Worm (Caenorhabditis elegans) whole organism, young adult: ENCODE measurements around the gene cnc-1.
A peak's percentile ranks its signal among the peaks of the same experiment; 100 is the strongest.

Source experiments
- C17E4.6 ChIP-seq: fragments of 200-800 bp; sonication (Bioruptor generic); IDR thresholded peaks from 2 replicates; pipeline ENCODE4 v1.3.6; 2022; ENCODE audit warnings: missing genetic modification reagents, missing genetic modification characterization, missing compliant biosample characterization
- F23B12.7 ChIP-seq: sonication (generic microtip); optimal IDR thresholded peaks from 2 replicates; lab custom pipeline; 2017; ENCODE audit warnings: missing genetic modification characterization, mild to moderate bottlenecking, missing compliant biosample characterization, antibody characterized with exemption, moderate library complexity; ENCODE audit not compliant: insufficient read depth
- F49E8.2 ChIP-seq: sonication (generic microtip); optimal IDR thresholded peaks from 3 replicates; lab custom pipeline; 2017; ENCODE audit warnings: missing genetic modification characterization, mild to moderate bottlenecking, missing compliant biosample characterization, antibody characterized with exemption, moderate library complexity; ENCODE audit not compliant: insufficient read depth
- F55B11.4 ChIP-seq: sonication (generic microtip); optimal IDR thresholded peaks from 2 replicates; lab custom pipeline; 2016; ENCODE audit warnings: missing compliant biosample characterization, missing genetic modification characterization, borderline replicate concordance; ENCODE audit not compliant: insufficient read depth
- F57A8.1 ChIP-seq: fragments of 200-800 bp; sonication (Bioruptor generic); optimal IDR thresholded peaks from 2 replicates; lab custom pipeline; 2018; ENCODE audit warnings: mild to moderate bottlenecking, missing genetic modification characterization, moderate library complexity, missing compliant biosample characterization
- T07F8.4 ChIP-seq: sonication (generic microtip); optimal IDR thresholded peaks from 2 replicates; lab custom pipeline; 2016; ENCODE audit warnings: mild to moderate bottlenecking, missing genetic modification characterization, moderate library complexity, missing compliant biosample characterization
- T26A5.8 ChIP-seq: sonication (generic microtip); optimal IDR thresholded peaks from 2 replicates; lab custom pipeline; 2016; ENCODE audit warnings: missing genetic modification characterization, missing compliant biosample characterization
- Y53F4B.3 ChIP-seq: fragments of 200-800 bp; sonication (Bioruptor generic); IDR thresholded peaks from 2 replicates; pipeline ENCODE4 v1.3.6; 2022; ENCODE audit warnings: missing genetic modification reagents, missing genetic modification characterization, missing compliant biosample characterization
- Y79H2A.3 ChIP-seq: fragments of 200-800 bp; sonication (Bioruptor generic); conservative IDR thresholded peaks from 2 replicates; pipeline ENCODE4 v1.3.6; 2022; ENCODE audit warnings: missing genetic modification reagents, missing genetic modification characterization, missing compliant biosample characterization
- ama-1 ChIP-seq, 3 experiments: fragments of 150-350 bp in 1 of 3; sonication (generic microtip) in 2 of 3; optimal IDR thresholded peaks; 2 replicates each; lab custom pipeline; 2014 to 2018; ENCODE audit warnings: missing biosample characterization in 2 of 3, missing genetic modification characterization in 2 of 3, missing genetic modification reagents in 2 of 3
- aptf-2 ChIP-seq: fragments of 200-800 bp; sonication (Bioruptor generic); conservative IDR thresholded peaks from 2 replicates; pipeline ENCODE4 v1.3.6; 2022; ENCODE audit warnings: missing genetic modification reagents, missing genetic modification characterization, missing compliant biosample characterization
- athp-1 ChIP-seq: sonication (generic microtip); optimal IDR thresholded peaks from 2 replicates; lab custom pipeline; 2017; ENCODE audit warnings: mild to moderate bottlenecking, missing genetic modification characterization, missing compliant biosample characterization
- attf-3 ChIP-seq: fragments of 200-800 bp; sonication (Bioruptor generic); conservative IDR thresholded peaks from 2 replicates; pipeline ENCODE4 v1.3.6; 2022; ENCODE audit warnings: missing genetic modification reagents, missing genetic modification characterization, missing compliant biosample characterization
- attf-6 ChIP-seq: fragments of 200-800 bp; sonication (Bioruptor generic); IDR thresholded peaks from 2 replicates; pipeline ENCODE4 v1.3.6; 2022; ENCODE audit warnings: missing genetic modification reagents, missing genetic modification characterization, missing compliant biosample characterization
- bed-1 ChIP-seq: fragments of 200-800 bp; sonication (Bioruptor generic); IDR thresholded peaks from 2 replicates; pipeline ENCODE4 v1.3.6; 2022; ENCODE audit warnings: missing genetic modification reagents, missing genetic modification characterization, missing compliant biosample characterization
- bed-2 ChIP-seq: fragments of 200-800 bp; sonication (Bioruptor generic); IDR thresholded peaks from 2 replicates; pipeline ENCODE4 v1.3.6; 2022; ENCODE audit warnings: missing genetic modification reagents, missing genetic modification characterization, missing compliant biosample characterization
- cebp-1 ChIP-seq, 2 experiments: fragments of 200-800 bp in 1 of 2; sonication (Bioruptor generic) in 1 of 2; sonication (generic microtip) in 1 of 2; IDR thresholded peaks in 1 of 2; optimal IDR thresholded peaks in 1 of 2; 2 replicates each; pipeline versions ENCODE4 v1.3.6 to Lab custom; 2017 to 2022; ENCODE audit warnings: missing compliant biosample characterization in 2 of 2, missing genetic modification characterization in 2 of 2, mild to moderate bottlenecking in 1 of 2, missing genetic modification reagents in 1 of 2, moderate library complexity in 1 of 2
- dox-1 ChIP-seq: fragments of 200-800 bp; sonication (Bioruptor generic); IDR thresholded peaks from 2 replicates; pipeline ENCODE4 v1.3.6; 2022; ENCODE audit warnings: missing genetic modification reagents, missing genetic modification characterization, missing compliant biosample characterization
- efl-1 ChIP-seq: fragments of 150-350 bp; optimal IDR thresholded peaks from 2 replicates; lab custom pipeline; 2014; ENCODE audit warnings: missing biosample characterization, missing genetic modification reagents, missing genetic modification characterization
- egl-18 ChIP-seq: fragments of 200-800 bp; sonication (Bioruptor generic); IDR thresholded peaks from 2 replicates; pipeline ENCODE4 v1.3.6; 2022; ENCODE audit warnings: missing genetic modification reagents, missing genetic modification characterization, missing compliant biosample characterization
- egrh-3 ChIP-seq: fragments of 200-800 bp; sonication (Bioruptor generic); IDR thresholded peaks from 2 replicates; pipeline ENCODE4 v1.3.6; 2022; ENCODE audit warnings: missing genetic modification reagents, missing genetic modification characterization, missing compliant biosample characterization
- ets-4 ChIP-seq: fragments of 200-800 bp; sonication (Bioruptor generic); optimal IDR thresholded peaks from 2 replicates; lab custom pipeline; 2018; ENCODE audit warnings: mild to moderate bottlenecking, missing genetic modification characterization, missing compliant biosample characterization
- hmg-1.2 ChIP-seq: fragments of 200-800 bp; sonication (Bioruptor generic); IDR thresholded peaks from 2 replicates; pipeline ENCODE4 v1.3.6; 2022; ENCODE audit warnings: missing genetic modification reagents, missing genetic modification characterization, missing compliant biosample characterization
- hrde-1 ChIP-seq: sonication (generic microtip); optimal IDR thresholded peaks from 2 replicates; lab custom pipeline; 2016; ENCODE audit warnings: missing genetic modification characterization, mild to moderate bottlenecking, missing compliant biosample characterization, moderate library complexity, missing genotype, missing genetic modification reagents, borderline replicate concordance
- let-526 ChIP-seq: fragments of 200-800 bp; sonication (Bioruptor generic); IDR thresholded peaks from 2 replicates; pipeline ENCODE4 v1.3.6; 2022; ENCODE audit warnings: missing genetic modification reagents, missing genetic modification characterization, missing compliant biosample characterization
- let-607 ChIP-seq, 2 experiments: fragments of 200-800 bp in 1 of 2; sonication (Bioruptor generic) in 1 of 2; sonication (generic microtip) in 1 of 2; optimal IDR thresholded peaks; 2 replicates each; lab custom pipeline; 2016 to 2018; ENCODE audit warnings: mild to moderate bottlenecking in 2 of 2, missing compliant biosample characterization in 2 of 2, missing genetic modification characterization in 2 of 2, moderate library complexity in 2 of 2, missing genotype in 1 of 2
- lin-40 ChIP-seq: sonication (generic microtip); optimal IDR thresholded peaks from 2 replicates; lab custom pipeline; 2016; ENCODE audit warnings: missing genetic modification characterization, mild to moderate bottlenecking, missing compliant biosample characterization, missing genotype, missing genetic modification reagents
- madf-6 ChIP-seq: fragments of 200-800 bp; sonication (Bioruptor generic); IDR thresholded peaks from 2 replicates; pipeline ENCODE4 v1.3.6; 2022; ENCODE audit warnings: missing genetic modification reagents, missing genetic modification characterization, missing compliant biosample characterization
- mcd-1 ChIP-seq: fragments of 200-800 bp; sonication (Bioruptor generic); IDR thresholded peaks from 2 replicates; pipeline ENCODE4 v1.3.6; 2022; ENCODE audit warnings: missing genetic modification reagents, missing genetic modification characterization, missing compliant biosample characterization
- mel-28 ChIP-seq: sonication (generic microtip); optimal IDR thresholded peaks from 2 replicates; lab custom pipeline; 2016; ENCODE audit warnings: borderline replicate concordance, mild to moderate bottlenecking, missing genetic modification characterization, missing compliant biosample characterization
- nfyb-1 ChIP-seq: fragments of 200-800 bp; sonication (Bioruptor generic); IDR thresholded peaks from 2 replicates; pipeline ENCODE4 v1.3.6; 2022; ENCODE audit warnings: missing genetic modification reagents, missing genetic modification characterization, missing compliant biosample characterization
- nhr-27 ChIP-seq: fragments of 200-800 bp; sonication (Bioruptor generic); optimal IDR thresholded peaks from 2 replicates; lab custom pipeline; 2018; ENCODE audit warnings: mild to moderate bottlenecking, missing genetic modification characterization, moderate library complexity, missing compliant biosample characterization
- rcor-1 ChIP-seq: fragments of 200-800 bp; sonication (Bioruptor generic); IDR thresholded peaks from 2 replicates; pipeline ENCODE4 v1.3.6; 2022; ENCODE audit warnings: missing genetic modification reagents, missing genetic modification characterization, missing compliant biosample characterization
- repo-1 ChIP-seq: sonication (generic microtip); optimal IDR thresholded peaks from 2 replicates; lab custom pipeline; 2017; ENCODE audit warnings: mild to moderate bottlenecking, missing genetic modification characterization, missing compliant biosample characterization
- rpc-1 ChIP-seq, 2 experiments: fragments of 150-350 bp in 1 of 2; sonication (generic microtip) in 1 of 2; optimal IDR thresholded peaks; 2 replicates each; lab custom pipeline; 2014 to 2018; ENCODE audit warnings: missing biosample characterization in 1 of 2, missing genetic modification characterization in 1 of 2, missing genetic modification reagents in 1 of 2, missing genotype in 1 of 2
- snpc-1.1 ChIP-seq: sonication (generic microtip); optimal IDR thresholded peaks from 2 replicates; lab custom pipeline; 2017; ENCODE audit warnings: missing genetic modification characterization, mild to moderate bottlenecking, missing compliant biosample characterization, antibody characterized with exemption, moderate library complexity, missing genotype, missing genetic modification reagents; ENCODE audit not compliant: insufficient read depth
- snpc-3.4 ChIP-seq: sonication (generic microtip); optimal IDR thresholded peaks from 2 replicates; lab custom pipeline; 2017; ENCODE audit warnings: missing genetic modification characterization, mild to moderate bottlenecking, missing compliant biosample characterization, antibody characterized with exemption, moderate library complexity, missing genotype, missing genetic modification reagents
- sptf-2 ChIP-seq: fragments of 200-800 bp; sonication (Bioruptor generic); optimal IDR thresholded peaks from 2 replicates; lab custom pipeline; 2018; ENCODE audit warnings: mild to moderate bottlenecking, missing genetic modification characterization, missing compliant biosample characterization
- tlf-1 ChIP-seq: fragments of 200-800 bp; sonication (Bioruptor generic); optimal IDR thresholded peaks from 2 replicates; lab custom pipeline; 2018; ENCODE audit warnings: mild to moderate bottlenecking, missing genetic modification characterization, missing compliant biosample characterization
- zfh-2 ChIP-seq: fragments of 200-800 bp; sonication (Bioruptor generic); conservative IDR thresholded peaks from 2 replicates; pipeline ENCODE4 v1.3.6; 2022; ENCODE audit warnings: missing genetic modification reagents, missing genetic modification characterization, missing compliant biosample characterization
- ztf-18 ChIP-seq: sonication (generic microtip); optimal IDR thresholded peaks from 2 replicates; lab custom pipeline; 2016; ENCODE audit warnings: missing genotype, mild to moderate bottlenecking, missing genetic modification characterization, missing compliant biosample characterization
- ztf-3 ChIP-seq: fragments of 200-800 bp; sonication (Bioruptor generic); optimal IDR thresholded peaks from 2 replicates; lab custom pipeline; 2018; ENCODE audit warnings: mild to moderate bottlenecking, missing genetic modification characterization, missing compliant biosample characterization

The cnc-1 gene

ce11 chrV:1471977-1472376 is 27.9 kb upstream of the cnc-1 start:
- peak; percentile 86 for TF ChIP-seq zfh-2 (GFP tag; lab: Robert Waterston, UW)
- TF ChIP-seq cebp-1 (GFP tag; IDR thresholded peaks at IDR 0.05; lab: Robert Waterston, UW), result peak; percentile 92
- TF ChIP-seq cebp-1 (tag; optimal IDR thresholded peaks at IDR 0.05; lab: Kevin White, UChicago), result peak; percentile 99
- TF ChIP-seq egrh-3 (GFP tag; lab: Robert Waterston, UW), result peak; percentile 32; the same call in 1 of the 2 replicates
- TF ChIP-seq T07F8.4 (tag; lab: Kevin White, UChicago), result no peak
- 0 out of 2 replicates have a peak, but pooled peaks have one; percentile 10 for TF ChIP-seq nfyb-1 (GFP tag; lab: Robert Waterston, UW)

- TF ChIP-seq sptf-2, result no peak
- TF ChIP-seq ztf-18 (tag; lab: Kevin White, UChicago), result no peak
- peak; percentile 73 for TF ChIP-seq efl-1 (GFP tag; lab: Kevin White, UChicago)
- TF ChIP-seq Y53F4B.3 (GFP tag; lab: Robert Waterston, UW), result no peak
- TF ChIP-seq athp-1 (tag; lab: Kevin White, UChicago), result no peak
- TF ChIP-seq snpc-1.1 (tag; lab: Kevin White, UChicago), result no peak
- peak; percentile 50 for TF ChIP-seq dox-1 (GFP tag; lab: Robert Waterston, UW)
- no peak for TF ChIP-seq bed-2 (GFP tag; lab: Robert Waterston, UW)
- TF ChIP-seq ets-4, result no peak
- no peak for TF ChIP-seq F57A8.1 (GFP tag; lab: Kevin White, UChicago)
- TF ChIP-seq mcd-1 (GFP tag; lab: Robert Waterston, UW), result peak; percentile 93
- TF ChIP-seq egl-18 (GFP tag; lab: Robert Waterston, UW), result no peak
- TF ChIP-seq madf-6 (GFP tag; lab: Robert Waterston, UW), result peak; percentile 75
- no peak for TF ChIP-seq T26A5.8 (tag; lab: Kevin White, UChicago)
- TF ChIP-seq F49E8.2 (tag; lab: Kevin White, UChicago), result no peak
- no peak for TF ChIP-seq attf-6
- peak; percentile 34; the same call in 1 of the 2 replicates for TF ChIP-seq rcor-1 (GFP tag; lab: Robert Waterston, UW)
- no peak for TF ChIP-seq let-526 (GFP tag; lab: Robert Waterston, UW)
- TF ChIP-seq F23B12.7 (tag; lab: Kevin White, UChicago), result peak; percentile 29
- TF ChIP-seq C17E4.6 (GFP tag; lab: Robert Waterston, UW), result no peak
- TF ChIP-seq Y79H2A.3 (GFP tag; lab: Robert Waterston, UW), result no peak
- peak; percentile 11 for TF ChIP-seq tlf-1 (GFP tag; lab: Kevin White, UChicago)
- TF ChIP-seq aptf-2 (GFP tag; lab: Robert Waterston, UW), result no peak
- TF ChIP-seq repo-1 (tag; lab: Kevin White, UChicago), result no peak
- TF ChIP-seq lin-40, result peak; percentile 67
- no peak for TF ChIP-seq nhr-27 (tag; lab: Kevin White, UChicago)
- peak; percentile 6 for TF ChIP-seq snpc-3.4
- 0 out of 2 replicates have a peak, but pooled peaks have one; percentile 11 for TF ChIP-seq hmg-1.2 (GFP tag; lab: Robert Waterston, UW)
- TF ChIP-seq hrde-1, result no peak
- no peak for TF ChIP-seq ztf-3 (GFP tag; lab: Kevin White, UChicago)
- no peak for TF ChIP-seq mel-28 (tag; lab: Kevin White, UChicago)
- TF ChIP-seq rpc-1 (optimal IDR thresholded peaks at IDR 0.05; lab: Kevin White, UChicago), result no peak
- TF ChIP-seq rpc-1 (tag; optimal IDR thresholded peaks at IDR 0.05; lab: Kevin White, UChicago), result no peak
- no peak for TF ChIP-seq ama-1 (optimal IDR thresholded peaks at IDR 0.05; lab: Kevin White, UChicago)
- TF ChIP-seq ama-1 (GFP tag; optimal IDR thresholded peaks at IDR 0.05; lab: Kevin White, UChicago), result no peak
- no peak for TF ChIP-seq F55B11.4 (tag; lab: Kevin White, UChicago)
- TF ChIP-seq let-607 (tag; optimal IDR thresholded peaks at IDR 0.05; lab: Kevin White, UChicago), result peak in 1 of 2 experiments; percentile 19
- no peak for TF ChIP-seq bed-1 (GFP tag; lab: Robert Waterston, UW)
- no peak for TF ChIP-seq attf-3
These were observed 27.2 kb upstream of the cnc-1 start for ce11 chrV:1471078-1471969.
